Worm (Caenorhabditis elegans) whole organism, young adult: ENCODE measurements around the gene sdz-37.

Source experiments
- Y56A3A.18 ChIP-seq: fragments of 200-800 bp; sonication (Bioruptor generic); IDR thresholded peaks from 2 replicates; pipeline ENCODE4 v1.3.6; 2022; ENCODE audit warnings: missing genetic modification reagents, missing genetic modification characterization, missing compliant biosample characterization
- attf-3 ChIP-seq: fragments of 200-800 bp; sonication (Bioruptor generic); conservative IDR thresholded peaks from 2 replicates; pipeline ENCODE4 v1.3.6; 2022; ENCODE audit warnings: missing genetic modification reagents, missing genetic modification characterization, missing compliant biosample characterization
- fkh-3 ChIP-seq: sonication (generic microtip); optimal IDR thresholded peaks from 2 replicates; lab custom pipeline; 2016; ENCODE audit warnings: mild to moderate bottlenecking, missing genetic modification characterization, missing compliant biosample characterization

DNA sequence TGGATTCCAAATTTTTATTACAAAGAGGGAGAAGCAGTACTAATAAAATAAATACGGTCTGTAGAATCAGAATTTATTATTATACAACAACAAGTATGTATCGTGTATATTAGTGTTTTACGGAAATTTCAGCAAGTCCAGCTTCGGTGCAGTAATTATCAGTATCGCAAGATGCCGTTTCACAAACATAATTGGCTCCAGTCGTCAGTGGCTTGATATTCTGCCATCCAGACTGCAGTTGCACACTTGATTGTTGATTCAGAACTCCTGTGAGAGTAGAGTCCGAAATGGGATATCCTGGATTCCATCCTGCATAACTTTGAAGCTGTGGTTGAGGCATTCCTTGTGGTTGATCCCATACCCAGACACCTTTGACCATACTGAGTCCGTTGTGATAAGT, 15.4 kb downstream of the sdz-37 start:
- TF ChIP-seq fkh-3 (tag; lab: Kevin White, UChicago), result no peak
- no peak for TF ChIP-seq Y56A3A.18
- no peak for TF ChIP-seq attf-3
